Worm (Caenorhabditis elegans) whole organism, L1 larva: ENCODE measurements around the gene F02H6.6.

ENCODE experiments used
- C04F5.9 ChIP-seq: sonication (generic microtip); optimal IDR thresholded peaks from 2 replicates; lab custom pipeline; 2016; ENCODE audit warnings: missing genetic modification characterization, missing compliant biosample characterization
- F16B12.6 ChIP-seq: fragments of 150-350 bp; optimal IDR thresholded peaks from 2 replicates; lab custom pipeline; 2014; ENCODE audit warnings: missing biosample characterization, missing genetic modification characterization
- Y116A8C.19 ChIP-seq: sonication (generic microtip); optimal IDR thresholded peaks from 2 replicates; lab custom pipeline; 2016; ENCODE audit warnings: missing compliant biosample characterization, missing genetic modification characterization, borderline replicate concordance
- alr-1 ChIP-seq: fragments of 200-800 bp; sonication (Bioruptor generic); optimal IDR thresholded peaks from 2 replicates; lab custom pipeline; 2018; ENCODE audit warnings: borderline replicate concordance, mild to moderate bottlenecking, missing genetic modification characterization, missing compliant biosample characterization
- aly-2 ChIP-seq: fragments of 150-350 bp; optimal IDR thresholded peaks from 2 replicates; lab custom pipeline; 2014; ENCODE audit warnings: missing biosample characterization, missing genetic modification characterization
- blmp-1 ChIP-seq: fragments of 150-350 bp; optimal IDR thresholded peaks from 2 replicates; lab custom pipeline; 2014; ENCODE audit warnings: missing biosample characterization, missing genetic modification characterization
- ceh-8 ChIP-seq: fragments of 200-800 bp; sonication (Bioruptor generic); optimal IDR thresholded peaks from 2 replicates; lab custom pipeline; 2018; ENCODE audit warnings: mild to moderate bottlenecking, missing genetic modification characterization, moderate library complexity, missing compliant biosample characterization
- ceh-82 ChIP-seq, 3 experiments: fragments of 150-350 bp in 1 of 3; sonication (generic microtip) in 2 of 3; optimal IDR thresholded peaks; 2 replicates each; lab custom pipeline; 2014 to 2017; ENCODE audit warnings: missing biosample characterization in 3 of 3, missing genetic modification characterization in 3 of 3
- ceh-88 ChIP-seq: fragments of 200-800 bp; sonication (Bioruptor generic); IDR thresholded peaks from 2 replicates; pipeline ENCODE4 v1.3.6; 2022; ENCODE audit warnings: missing genetic modification characterization, missing compliant biosample characterization
- dpl-1 ChIP-seq, 3 experiments: fragments of 150-350 bp in 2 of 3; sonication (generic microtip) in 1 of 3; optimal IDR thresholded peaks; 2 replicates each; lab custom pipeline; 2014 to 2017; ENCODE audit warnings: missing biosample characterization in 3 of 3, missing genetic modification characterization in 3 of 3, missing genetic modification reagents in 3 of 3
- efl-1 ChIP-seq, 4 experiments: fragments of 150-350 bp; optimal IDR thresholded peaks in 3 of 4; peaks in 1 of 4; 1 replicate in 1 of 4; 2 replicates in 3 of 4; lab custom pipeline; 2014; ENCODE audit warnings: missing biosample characterization in 2 of 4, missing genetic modification characterization in 2 of 4, missing genetic modification reagents in 2 of 4
- egl-13 ChIP-seq: sonication (generic microtip); optimal IDR thresholded peaks from 2 replicates; lab custom pipeline; 2016; ENCODE audit warnings: missing genotype, missing genetic modification reagents, missing genetic modification characterization, missing compliant biosample characterization
- elt-2 ChIP-seq: sonication (generic microtip); optimal IDR thresholded peaks from 2 replicates; lab custom pipeline; 2016; ENCODE audit warnings: missing genetic modification characterization, mild to moderate bottlenecking, inconsistent platforms, missing compliant biosample characterization, missing genetic modification reagents
- elt-3 ChIP-seq, 6 experiments: fragments of 150-350 bp in 1 of 6; sonication (generic microtip); optimal IDR thresholded peaks; 2 replicates each; lab custom pipeline; 2017 to 2018; ENCODE audit warnings: missing biosample characterization in 6 of 6, missing genetic modification characterization in 6 of 6, inconsistent platforms in 1 of 6
- ets-5 ChIP-seq: fragments of 200-800 bp; sonication (Bioruptor generic); IDR thresholded peaks from 2 replicates; pipeline ENCODE4 v1.3.6; 2022; ENCODE audit warnings: missing genetic modification characterization, missing compliant biosample characterization
- fkh-10 ChIP-seq: sonication (generic microtip); optimal IDR thresholded peaks from 2 replicates; lab custom pipeline; 2017; ENCODE audit warnings: missing biosample characterization, missing genetic modification reagents, missing genetic modification characterization
- grh-1 ChIP-seq: fragments of 200-800 bp; sonication (Bioruptor generic); IDR thresholded peaks from 2 replicates; pipeline ENCODE4 v1.3.6; 2022; ENCODE audit warnings: missing genetic modification reagents, missing genetic modification characterization, missing compliant biosample characterization
- hlh-17 ChIP-seq: fragments of 200-800 bp; sonication (Bioruptor generic); optimal IDR thresholded peaks from 2 replicates; lab custom pipeline; 2018; ENCODE audit warnings: missing genetic modification characterization, mild to moderate bottlenecking, missing compliant biosample characterization, moderate library complexity, borderline replicate concordance
- hlh-4 ChIP-seq: sonication (generic microtip); optimal IDR thresholded peaks from 2 replicates; lab custom pipeline; 2016; ENCODE audit warnings: mild to moderate bottlenecking, missing genetic modification characterization, missing compliant biosample characterization
- hpl-2 ChIP-seq: fragments of 150-350 bp; optimal IDR thresholded peaks from 2 replicates; lab custom pipeline; 2014; ENCODE audit warnings: missing biosample characterization, missing genetic modification reagents, missing genetic modification characterization
- irx-1 ChIP-seq: sonication (generic microtip); optimal IDR thresholded peaks from 2 replicates; lab custom pipeline; 2016; ENCODE audit warnings: missing genetic modification characterization, missing compliant biosample characterization
- isw-1 ChIP-seq: fragments of 200-800 bp; sonication (Bioruptor generic); IDR thresholded peaks from 2 replicates; pipeline ENCODE4 v1.3.6; 2022; ENCODE audit warnings: missing genetic modification characterization, missing compliant biosample characterization
- jun-1 ChIP-seq: fragments of 150-350 bp; optimal IDR thresholded peaks from 2 replicates; lab custom pipeline; 2014; ENCODE audit warnings: missing biosample characterization, missing genetic modification reagents, missing genetic modification characterization
- lin-13 ChIP-seq: fragments of 150-350 bp; optimal IDR thresholded peaks from 2 replicates; lab custom pipeline; 2014; ENCODE audit warnings: missing biosample characterization, missing genetic modification reagents, missing genetic modification characterization
- lin-14 ChIP-seq: fragments of 200-800 bp; sonication (Bioruptor generic); optimal IDR thresholded peaks from 2 replicates; lab custom pipeline; 2018; ENCODE audit warnings: mild to moderate bottlenecking, missing genetic modification characterization, moderate library complexity, missing compliant biosample characterization
- lin-35 ChIP-seq, 2 experiments: fragments of 150-350 bp; optimal IDR thresholded peaks; 2 replicates each; lab custom pipeline; 2014; ENCODE audit warnings: missing biosample characterization in 2 of 2, missing genetic modification characterization in 2 of 2, missing genetic modification reagents in 2 of 2
- lsy-2 ChIP-seq, 2 experiments: fragments of 150-350 bp; optimal IDR thresholded peaks; 2 replicates each; lab custom pipeline; 2014; ENCODE audit warnings: missing biosample characterization in 2 of 2, missing genetic modification characterization in 2 of 2
- mdl-1 ChIP-seq, 2 experiments: fragments of 150-350 bp; optimal IDR thresholded peaks; 2 replicates each; lab custom pipeline; 2014 to 2017; ENCODE audit warnings: missing biosample characterization in 2 of 2, missing genetic modification characterization in 2 of 2, inconsistent platforms in 1 of 2
- mef-2 ChIP-seq: fragments of 150-350 bp; optimal IDR thresholded peaks from 2 replicates; lab custom pipeline; 2014; ENCODE audit warnings: missing biosample characterization, missing genetic modification characterization
- mep-1 ChIP-seq: fragments of 150-350 bp; optimal IDR thresholded peaks from 2 replicates; lab custom pipeline; 2014; ENCODE audit warnings: missing biosample characterization, missing genetic modification characterization
- nhr-11 ChIP-seq: fragments of 150-350 bp; optimal IDR thresholded peaks from 2 replicates; lab custom pipeline; 2014; ENCODE audit warnings: missing biosample characterization, missing genetic modification characterization
- nhr-12 ChIP-seq: sonication (generic microtip); optimal IDR thresholded peaks from 2 replicates; lab custom pipeline; 2017; ENCODE audit warnings: missing biosample characterization, missing genetic modification characterization
- nhr-20 ChIP-seq: sonication (generic microtip); optimal IDR thresholded peaks from 2 replicates; lab custom pipeline; 2016; ENCODE audit warnings: mild to moderate bottlenecking, missing genetic modification characterization, missing compliant biosample characterization
- nhr-237 ChIP-seq: fragments of 150-350 bp; optimal IDR thresholded peaks from 2 replicates; lab custom pipeline; 2014; ENCODE audit warnings: missing biosample characterization, missing genetic modification characterization
- nhr-71 ChIP-seq: sonication (generic microtip); optimal IDR thresholded peaks from 2 replicates; lab custom pipeline; 2016; ENCODE audit warnings: mild to moderate bottlenecking, missing genetic modification characterization, moderate library complexity, missing compliant biosample characterization
- nhr-77 ChIP-seq: fragments of 150-350 bp; optimal IDR thresholded peaks from 2 replicates; lab custom pipeline; 2014; ENCODE audit warnings: missing biosample characterization, missing genetic modification characterization
- nhr-84 ChIP-seq: sonication (generic microtip); optimal IDR thresholded peaks from 2 replicates; lab custom pipeline; 2017; ENCODE audit warnings: missing biosample characterization, missing genetic modification characterization
- pag-3 ChIP-seq: sonication (generic microtip); optimal IDR thresholded peaks from 2 replicates; lab custom pipeline; 2017; ENCODE audit warnings: missing genetic modification characterization, mild to moderate bottlenecking, missing compliant biosample characterization, antibody characterized with exemption, borderline replicate concordance; ENCODE audit not compliant: insufficient read depth
- pax-3 ChIP-seq: fragments of 200-800 bp; sonication (Bioruptor generic); optimal IDR thresholded peaks from 2 replicates; lab custom pipeline; 2018; ENCODE audit warnings: mild to moderate bottlenecking, missing genetic modification characterization, moderate library complexity, missing compliant biosample characterization
- pqm-1 ChIP-seq: sonication (generic microtip); optimal IDR thresholded peaks from 3 replicates; lab custom pipeline; 2017; ENCODE audit warnings: missing biosample characterization, missing genetic modification characterization
- rnt-1 ChIP-seq: sonication (generic microtip); optimal IDR thresholded peaks from 2 replicates; lab custom pipeline; 2016; ENCODE audit warnings: mild to moderate bottlenecking, missing genetic modification characterization, moderate library complexity, missing compliant biosample characterization
- skn-1 ChIP-seq: fragments of 150-350 bp; optimal IDR thresholded peaks from 2 replicates; lab custom pipeline; 2014; ENCODE audit warnings: missing biosample characterization, missing genetic modification characterization
- snu-23 ChIP-seq: sonication (generic microtip); optimal IDR thresholded peaks from 2 replicates; lab custom pipeline; 2016; ENCODE audit warnings: missing genetic modification characterization, missing compliant biosample characterization
- sox-4 ChIP-seq: sonication (generic microtip); optimal IDR thresholded peaks from 2 replicates; lab custom pipeline; 2016; ENCODE audit warnings: missing genetic modification characterization, missing compliant biosample characterization
- sptf-1 ChIP-seq: fragments of 150-350 bp; optimal IDR thresholded peaks from 2 replicates; lab custom pipeline; 2014; ENCODE audit warnings: missing biosample characterization, missing genetic modification characterization
- unc-130 ChIP-seq: fragments of 150-350 bp; optimal IDR thresholded peaks from 2 replicates; lab custom pipeline; 2017; ENCODE audit warnings: missing biosample characterization, missing genetic modification characterization, inconsistent platforms
- unc-30 ChIP-seq: sonication (generic microtip); optimal IDR thresholded peaks from 2 replicates; lab custom pipeline; 2017; ENCODE audit warnings: missing biosample characterization, missing genetic modification characterization
- unc-98 ChIP-seq: fragments of 200-800 bp; sonication (Bioruptor generic); IDR thresholded peaks from 2 replicates; pipeline ENCODE4 v1.3.6; 2022; ENCODE audit warnings: missing genetic modification characterization, missing compliant biosample characterization
- vab-15 ChIP-seq: sonication (generic microtip); optimal IDR thresholded peaks from 2 replicates; lab custom pipeline; 2017; ENCODE audit warnings: missing genotype, mild to moderate bottlenecking, missing genetic modification characterization, missing compliant biosample characterization
- xbp-1 ChIP-seq: sonication (generic microtip); optimal IDR thresholded peaks from 2 replicates; lab custom pipeline; 2016; ENCODE audit warnings: missing genetic modification characterization, missing compliant biosample characterization
- zip-4 ChIP-seq: fragments of 200-800 bp; sonication (Bioruptor generic); optimal IDR thresholded peaks from 2 replicates; lab custom pipeline; 2018; ENCODE audit warnings: mild to moderate bottlenecking, missing genetic modification characterization, moderate library complexity, missing compliant biosample characterization
- ztf-4 ChIP-seq: fragments of 150-350 bp; optimal IDR thresholded peaks from 2 replicates; lab custom pipeline; 2014; ENCODE audit warnings: missing biosample characterization, missing genetic modification characterization

Gene F02H6.6

ce11 chrIV:14219714-14220113 is 11.0 kb downstream of the F02H6.6 start, which contains the start of gene sqrd-1:
Gene sqrd-1, plus strand, starts transcription at chrIV:14219871.
- no peak for TF ChIP-seq nhr-237 (tag; lab: Kevin White, UChicago)
- no peak for TF ChIP-seq sox-4 (tag; lab: Kevin White, UChicago)
- TF ChIP-seq irx-1 (tag; lab: Kevin White, UChicago): no peak
- TF ChIP-seq mef-2: no peak
- TF ChIP-seq vab-15 (tag; lab: Kevin White, UChicago): no peak
- no peak for TF ChIP-seq unc-30 (tag; lab: Kevin White, UChicago)
- no peak for TF ChIP-seq fkh-10 (GFP tag; lab: Kevin White, UChicago)
- TF ChIP-seq nhr-12 (tag; lab: Kevin White, UChicago): no peak
- peak in 1 of 3 experiments; percentile 0 for TF ChIP-seq dpl-1 (GFP tag; optimal IDR thresholded peaks at IDR 0.05; lab: Kevin White, UChicago)
- no peak for TF ChIP-seq Y116A8C.19
- no peak for TF ChIP-seq nhr-84 (tag; lab: Kevin White, UChicago)
- no peak for TF ChIP-seq unc-130 (tag; lab: Kevin White, UChicago)
- no peak for TF ChIP-seq ceh-88
- TF ChIP-seq jun-1 (tag; lab: Kevin White, UChicago): no peak
- TF ChIP-seq sptf-1 (tag; lab: Kevin White, UChicago): no peak
- TF ChIP-seq ztf-4 (tag; lab: Kevin White, UChicago): no peak
- TF ChIP-seq nhr-20 (tag; lab: Kevin White, UChicago): peak; percentile 53
- no peak for TF ChIP-seq pqm-1 (tag; lab: Kevin White, UChicago)
- TF ChIP-seq grh-1 (GFP tag; lab: Robert Waterston, UW): peak; percentile 17; the same call in 1 of the 2 replicates
- no peak for TF ChIP-seq lin-13 (GFP tag; lab: Kevin White, UChicago)
- no peak for TF ChIP-seq zip-4
- TF ChIP-seq lsy-2 (tag; optimal IDR thresholded peaks at IDR 0.05; lab: Kevin White, UChicago): peak in 1 of 2 experiments; percentile 26
- TF ChIP-seq alr-1 (tag; lab: Kevin White, UChicago): no peak
- peak; percentile 42 for TF ChIP-seq mep-1
- TF ChIP-seq elt-3 (tag; optimal IDR thresholded peaks at IDR 0.05; lab: Kevin White, UChicago): no peak
- TF ChIP-seq hpl-2 (GFP tag; lab: Kevin White, UChicago): no peak
- TF ChIP-seq unc-98 (GFP tag; lab: Robert Waterston, UW): no peak
- no peak for TF ChIP-seq hlh-4
- TF ChIP-seq F16B12.6 (tag; lab: Kevin White, UChicago): no peak
- TF ChIP-seq ceh-82 (tag; optimal IDR thresholded peaks at IDR 0.05; lab: Kevin White, UChicago): no peak
- no peak for TF ChIP-seq lin-35 (GFP tag; optimal IDR thresholded peaks at IDR 0.05; lab: Kevin White, UChicago)
- TF ChIP-seq nhr-77: no peak
- TF ChIP-seq ceh-8 (GFP tag; lab: Kevin White, UChicago): no peak
- TF ChIP-seq xbp-1 (tag; lab: Kevin White, UChicago): no peak
- TF ChIP-seq isw-1: no peak
- TF ChIP-seq rnt-1 (tag; lab: Kevin White, UChicago): peak; percentile 40
- no peak for TF ChIP-seq egl-13
- TF ChIP-seq nhr-71: peak; percentile 24
- TF ChIP-seq pax-3: no peak
- peak in 1 of 2 experiments; percentile 23 for TF ChIP-seq mdl-1 (tag; optimal IDR thresholded peaks at IDR 0.05; lab: Kevin White, UChicago)
- peak; percentile 33 for TF ChIP-seq snu-23
- no peak for TF ChIP-seq elt-2
- TF ChIP-seq blmp-1 (tag; lab: Kevin White, UChicago): no peak
- peak in 1 of 2 experiments; percentile 21 for TF ChIP-seq efl-1 (optimal IDR thresholded peaks at IDR 0.05; lab: Kevin White, UChicago)
- TF ChIP-seq efl-1 (GFP tag; optimal IDR thresholded peaks at IDR 0.05 in 1 of 2; lab: Kevin White, UChicago): peak in 1 of 2 experiments; percentile 79
- no peak for TF ChIP-seq aly-2 (tag; lab: Kevin White, UChicago)
- TF ChIP-seq pag-3: no peak
- no peak for TF ChIP-seq nhr-11
- peak; percentile 54 for TF ChIP-seq lin-14 (GFP tag; lab: Kevin White, UChicago)
- TF ChIP-seq ets-5 (GFP tag; lab: Robert Waterston, UW): no peak
- no peak for TF ChIP-seq skn-1 (tag; lab: Kevin White, UChicago)
- TF ChIP-seq hlh-17: no peak
- no peak for TF ChIP-seq C04F5.9 (tag; lab: Kevin White, UChicago)
